Fruit fly (Drosophila melanogaster) whole organism, embryonic: ENCODE data around the gene CG2120.

Experiments used
- Adf1 ChIP-seq: fragments of 200-800 bp; sonication (Bioruptor generic); IDR thresholded peaks from 2 replicates; pipeline ENCODE4 v1.3.6; 2022; ENCODE audit warnings: missing biosample characterization, missing genetic modification characterization
- Atf6 ChIP-seq: fragments of 200-800 bp; sonication (Bioruptor generic); IDR thresholded peaks from 2 replicates; pipeline ENCODE4 v1.3.6; 2022; ENCODE audit warnings: missing biosample characterization, missing genetic modification characterization
- CG10462 ChIP-seq: fragments of 200-800 bp; sonication (Bioruptor generic); optimal IDR thresholded peaks from 2 replicates; lab custom pipeline; 2016; ENCODE audit warnings: missing biosample characterization, missing genetic modification characterization
- CG11398 ChIP-seq: fragments of 200-800 bp; sonication (Bioruptor generic); optimal IDR thresholded peaks from 2 replicates; lab custom pipeline; 2016; ENCODE audit warnings: missing biosample characterization, missing genetic modification characterization
- CG15011 ChIP-seq: fragments of 200-800 bp; sonication (Bioruptor generic); optimal IDR thresholded peaks from 3 replicates; lab custom pipeline; 2018; ENCODE audit warnings: missing biosample characterization, mild to moderate bottlenecking, missing genetic modification characterization
- CG16815 ChIP-seq: fragments of 200-800 bp; sonication (Bioruptor generic); optimal IDR thresholded peaks from 3 replicates; lab custom pipeline; 2017; ENCODE audit warnings: missing biosample characterization, mild to moderate bottlenecking, missing genetic modification characterization
- CG17361 ChIP-seq: fragments of 200-800 bp; sonication (Bioruptor generic); IDR thresholded peaks from 3 replicates; pipeline ENCODE4 v1.3.6; 2022; ENCODE audit warnings: missing biosample characterization, missing genetic modification characterization
- CG30403 ChIP-seq: fragments of 200-800 bp; sonication (Bioruptor generic); optimal IDR thresholded peaks from 3 replicates; lab custom pipeline; 2016; ENCODE audit warnings: missing biosample characterization, missing genetic modification characterization
- CG32532 ChIP-seq: fragments of 200-800 bp; sonication (Bioruptor generic); IDR thresholded peaks from 2 replicates; pipeline ENCODE4 v1.3.6; 2022; ENCODE audit warnings: missing biosample characterization, missing genetic modification characterization
- CG5953 ChIP-seq: fragments of 200-800 bp; sonication (Bioruptor generic); IDR thresholded peaks from 2 replicates; pipeline ENCODE4 v1.3.6; 2022; ENCODE audit warnings: missing biosample characterization, missing genetic modification characterization
- CG6683 ChIP-seq: fragments of 200-800 bp; sonication (Bioruptor generic); optimal IDR thresholded peaks from 2 replicates; lab custom pipeline; 2017; ENCODE audit warnings: missing biosample characterization, mild to moderate bottlenecking, missing genetic modification characterization, missing genetic modification reagents
- CG8944 ChIP-seq: fragments of 200-800 bp; sonication (Bioruptor generic); optimal IDR thresholded peaks from 3 replicates; lab custom pipeline; 2016; ENCODE audit warnings: missing biosample characterization, missing genetic modification characterization
- Deaf1 ChIP-seq: fragments of 200-800 bp; optimal IDR thresholded peaks from 3 replicates; lab custom pipeline; 2019; ENCODE audit warnings: missing biosample characterization, mild to moderate bottlenecking, missing genetic modification characterization, moderate library complexity
- GATAe ChIP-seq: fragments of 200-800 bp; sonication (Bioruptor generic); conservative IDR thresholded peaks from 2 replicates; pipeline ENCODE4 v1.3.6; 2022; ENCODE audit warnings: missing biosample characterization, missing genetic modification characterization
- HLH4C ChIP-seq: fragments of 200-800 bp; sonication (Bioruptor generic); IDR thresholded peaks from 3 replicates; pipeline ENCODE4 v1.3.6; 2022; ENCODE audit warnings: missing biosample characterization, missing genetic modification characterization; ENCODE audit not compliant: partially characterized antibody
- Hr39 ChIP-seq: fragments of >200 bp; optimal IDR thresholded peaks from 2 replicates; lab custom pipeline; 2017
- Max ChIP-seq: fragments of 200-800 bp; sonication (Bioruptor generic); optimal IDR thresholded peaks from 2 replicates; lab custom pipeline; 2016; ENCODE audit warnings: missing biosample characterization, mild to moderate bottlenecking, missing genetic modification characterization
- Stat92E ChIP-seq, 3 experiments: fragments of >200 bp in 2 of 3; fragments of 200-800 bp in 1 of 3; sonication (Bioruptor generic) in 1 of 3; optimal IDR thresholded peaks; 2 replicates each; lab custom pipeline; 2017 to 2019; ENCODE audit warnings: missing biosample characterization in 3 of 3, missing genetic modification characterization in 3 of 3, mild to moderate bottlenecking in 1 of 3, moderate library complexity in 1 of 3
- abd-A ChIP-seq: fragments of 200-800 bp; sonication (Bioruptor generic); optimal IDR thresholded peaks from 3 replicates; lab custom pipeline; 2019; ENCODE audit warnings: missing biosample characterization, mild to moderate bottlenecking, missing genetic modification characterization, moderate library complexity
- ash1 ChIP-seq: fragments of 200-800 bp; sonication (Bioruptor generic); optimal IDR thresholded peaks from 2 replicates; lab custom pipeline; 2018; ENCODE audit warnings: missing biosample characterization, mild to moderate bottlenecking, missing genetic modification characterization
- bigmax ChIP-seq: fragments of 200-800 bp; sonication (Bioruptor generic); optimal IDR thresholded peaks from 2 replicates; lab custom pipeline; 2018; ENCODE audit warnings: missing biosample characterization, mild to moderate bottlenecking, missing genetic modification characterization
- cg ChIP-seq: fragments of 200-800 bp; sonication (Bioruptor generic); optimal IDR thresholded peaks from 3 replicates; lab custom pipeline; 2019; ENCODE audit warnings: missing biosample characterization, mild to moderate bottlenecking, missing genetic modification characterization, moderate library complexity
- jigr1 ChIP-seq: fragments of 200-800 bp; sonication (Bioruptor generic); IDR thresholded peaks from 3 replicates; pipeline ENCODE4 v1.3.6; 2022; ENCODE audit warnings: missing biosample characterization, missing genetic modification characterization
- nmo ChIP-seq: fragments of 200-800 bp; sonication (Bioruptor generic); optimal IDR thresholded peaks from 2 replicates; lab custom pipeline; 2018; ENCODE audit warnings: missing biosample characterization, mild to moderate bottlenecking, missing genetic modification characterization, moderate library complexity
- slp2 ChIP-seq: fragments of 200-800 bp; sonication (Bioruptor generic); optimal IDR thresholded peaks from 2 replicates; lab custom pipeline; 2016; ENCODE audit warnings: missing biosample characterization, missing genetic modification characterization
- sqz ChIP-seq: fragments of 200-800 bp; sonication (Bioruptor generic); optimal IDR thresholded peaks from 3 replicates; lab custom pipeline; 2018; ENCODE audit warnings: missing biosample characterization, mild to moderate bottlenecking, missing genetic modification characterization
- tin ChIP-seq: fragments of 200-800 bp; sonication (Bioruptor generic); optimal IDR thresholded peaks from 3 replicates; lab custom pipeline; 2016; ENCODE audit warnings: missing biosample characterization, missing genetic modification characterization

Gene CG2120

dm6 chrX:8178165-8178955 lies 42.7 kb downstream of the CG2120 start, which contains the start of gene sdt (continued):
- TF ChIP-seq CG8944 (no peak), Stat92E (GFP tag; optimal IDR thresholded peaks at IDR 0.05; lab: Kevin White, UChicago) (no peak), CG6683 (no peak), CG5953 (GFP tag; lab: Robert Waterston, UW) (no peak), CG30403 (GFP tag; lab: Kevin White, UChicago) (peak; percentile 36), jigr1 (GFP tag; lab: Robert Waterston, UW) (no peak), HLH4C (no peak), CG17361 (peak; percentile 59; the same call in 1 of the 3 replicates)

- TF ChIP-seq Hr39 (peak; percentile 94), sqz (GFP tag; lab: Kevin White, UChicago) (peak; percentile 36), cg (peak; percentile 22), Atf6 (GFP tag; lab: Robert Waterston, UW) (no peak)
Measured at dm6 chrX:8178989-8179388, 43.4 kb downstream of the CG2120 start.

- 0 out of 2 replicates have a peak, but pooled peaks have one; percentile 16 for TF ChIP-seq CG32532
- no peak for TF ChIP-seq tin (GFP tag; lab: Kevin White, UChicago)
- no peak for TF ChIP-seq slp2
- TF ChIP-seq ash1 = no peak
- TF ChIP-seq CG16815 (GFP tag; lab: Kevin White, UChicago) = no peak
- TF ChIP-seq nmo (GFP tag; lab: Kevin White, UChicago) = no peak
- peak; percentile 46 for TF ChIP-seq abd-A (tag; lab: Kevin White, UChicago)
- TF ChIP-seq GATAe (GFP tag; lab: Robert Waterston, UW) = no peak
- TF ChIP-seq Max (GFP tag; lab: Kevin White, UChicago) = no peak
- peak; percentile 33 for TF ChIP-seq Deaf1 (tag; lab: Kevin White, UChicago)
- no peak for TF ChIP-seq CG10462 (GFP tag; lab: Kevin White, UChicago)
- no peak for TF ChIP-seq CG15011 (GFP tag; lab: Kevin White, UChicago)
- TF ChIP-seq cg = peak; percentile 29
- peak; percentile 83 for TF ChIP-seq bigmax (GFP tag; lab: Kevin White, UChicago)
- peak; percentile 93 for TF ChIP-seq Adf1 (GFP tag; lab: Robert Waterston, UW)
- TF ChIP-seq CG11398 (GFP tag; lab: Kevin White, UChicago) = no peak
- TF ChIP-seq, all 482 proteins: peak for 6
Measured at dm6 chrX:8179858-8180257, 44.2 kb downstream of the CG2120 start.
